Fruit fly (Drosophila melanogaster) whole organism, embryonic: ENCODE results near the gene CG14931.

ENCODE experiments used
- CG10543 ChIP-seq: fragments of 200-800 bp; sonication (Bioruptor generic); optimal IDR thresholded peaks from 3 replicates; lab custom pipeline; 2017; ENCODE audit warnings: missing biosample characterization, mild to moderate bottlenecking, missing genetic modification characterization, moderate library complexity
- CG10565 ChIP-seq: fragments of 200-800 bp; sonication (Bioruptor generic); optimal IDR thresholded peaks from 3 replicates; lab custom pipeline; 2016; ENCODE audit warnings: missing biosample characterization, mild to moderate bottlenecking, missing genetic modification characterization
- CG12071 ChIP-seq: fragments of 200-800 bp; sonication (Bioruptor generic); optimal IDR thresholded peaks from 3 replicates; lab custom pipeline; 2018; ENCODE audit warnings: missing biosample characterization, mild to moderate bottlenecking, missing genetic modification characterization
- CG15514 ChIP-seq: fragments of 200-800 bp; sonication (Bioruptor generic); optimal IDR thresholded peaks from 3 replicates; lab custom pipeline; 2017; ENCODE audit warnings: missing biosample characterization, missing genetic modification characterization, mild to moderate bottlenecking, moderate library complexity, missing genetic modification reagents
- CG17385 ChIP-seq: fragments of 200-800 bp; sonication (Bioruptor generic); optimal IDR thresholded peaks from 3 replicates; lab custom pipeline; 2018; ENCODE audit warnings: missing biosample characterization, mild to moderate bottlenecking, missing genetic modification characterization
- CG2199 ChIP-seq: fragments of 200-800 bp; sonication (Bioruptor generic); IDR thresholded peaks from 3 replicates; pipeline ENCODE4 v1.3.6; 2022; ENCODE audit warnings: missing biosample characterization, missing genetic modification characterization
- CG2712 ChIP-seq: fragments of 200-800 bp; optimal IDR thresholded peaks from 3 replicates; lab custom pipeline; 2019; ENCODE audit warnings: missing biosample characterization, mild to moderate bottlenecking, missing genetic modification characterization, moderate library complexity
- CG31224 ChIP-seq: fragments of 200-800 bp; sonication (Bioruptor generic); IDR thresholded peaks from 2 replicates; pipeline ENCODE4 v1.3.6; 2022; ENCODE audit warnings: missing biosample characterization, missing genetic modification characterization
- CG3281 ChIP-seq: fragments of 200-800 bp; sonication (Bioruptor generic); optimal IDR thresholded peaks from 3 replicates; lab custom pipeline; 2017; ENCODE audit warnings: missing biosample characterization, mild to moderate bottlenecking, missing genetic modification characterization
- CG33213 ChIP-seq: fragments of 200-800 bp; sonication (Bioruptor generic); optimal IDR thresholded peaks from 3 replicates; lab custom pipeline; 2016; ENCODE audit warnings: missing biosample characterization, missing genetic modification characterization
- CG3407 ChIP-seq: fragments of 200-800 bp; sonication (Bioruptor generic); optimal IDR thresholded peaks from 2 replicates; lab custom pipeline; 2018; ENCODE audit warnings: missing biosample characterization, mild to moderate bottlenecking, missing genetic modification characterization
- CG34224 ChIP-seq: fragments of 200-800 bp; sonication (Bioruptor generic); IDR thresholded peaks from 3 replicates; pipeline ENCODE4 v1.3.6; 2022; ENCODE audit warnings: missing biosample characterization, missing genetic modification characterization; ENCODE audit not compliant: partially characterized antibody
- CG3838 ChIP-seq: fragments of 200-800 bp; sonication (Bioruptor generic); optimal IDR thresholded peaks from 3 replicates; lab custom pipeline; 2016; ENCODE audit warnings: missing biosample characterization, missing genetic modification characterization
- CG3847 ChIP-seq: fragments of 200-800 bp; sonication (Bioruptor generic); IDR thresholded peaks from 2 replicates; pipeline ENCODE4 v1.3.6; 2022; ENCODE audit warnings: missing biosample characterization, missing genetic modification characterization
- CG4854 ChIP-seq: fragments of 200-800 bp; sonication (Bioruptor generic); optimal IDR thresholded peaks from 2 replicates; lab custom pipeline; 2016; ENCODE audit warnings: missing biosample characterization, missing genetic modification characterization, inconsistent platforms
- CG5245 ChIP-seq: fragments of 200-800 bp; sonication (Bioruptor generic); optimal IDR thresholded peaks from 3 replicates; lab custom pipeline; 2016; ENCODE audit warnings: missing biosample characterization, missing genetic modification characterization
- CG6272 ChIP-seq: fragments of 200-800 bp; sonication (Bioruptor generic); IDR thresholded peaks from 2 replicates; pipeline ENCODE4 v1.3.6; 2022; ENCODE audit warnings: missing biosample characterization, missing genetic modification characterization
- CG6791 ChIP-seq: fragments of 200-800 bp; sonication (Bioruptor generic); IDR thresholded peaks from 3 replicates; pipeline ENCODE4 v1.3.6; 2022; ENCODE audit warnings: missing biosample characterization, missing genetic modification characterization; ENCODE audit not compliant: partially characterized antibody
- CG7372 ChIP-seq: fragments of 200-800 bp; sonication (Bioruptor generic); IDR thresholded peaks from 2 replicates; pipeline ENCODE4 v1.3.6; 2022; ENCODE audit warnings: missing biosample characterization, missing genetic modification characterization
- CG8388 ChIP-seq: fragments of 200-800 bp; sonication (Bioruptor generic); optimal IDR thresholded peaks from 2 replicates; lab custom pipeline; 2019; ENCODE audit warnings: missing biosample characterization, mild to moderate bottlenecking, missing genetic modification characterization, moderate library complexity
- CG9797 ChIP-seq: fragments of 200-800 bp; sonication (Bioruptor generic); optimal IDR thresholded peaks from 3 replicates; lab custom pipeline; 2018; ENCODE audit warnings: missing biosample characterization, mild to moderate bottlenecking, missing genetic modification characterization
- Dad ChIP-seq: fragments of 200-800 bp; sonication (Bioruptor generic); optimal IDR thresholded peaks from 3 replicates; lab custom pipeline; 2016; ENCODE audit warnings: missing biosample characterization, missing genetic modification characterization
- MESR4 ChIP-seq: fragments of 200-800 bp; sonication (Bioruptor generic); optimal IDR thresholded peaks from 2 replicates; lab custom pipeline; 2018; ENCODE audit warnings: missing biosample characterization, mild to moderate bottlenecking, missing genetic modification characterization, moderate library complexity
- MTF-1 ChIP-seq: fragments of 200-800 bp; sonication (Bioruptor generic); optimal IDR thresholded peaks from 2 replicates; lab custom pipeline; 2018; ENCODE audit warnings: missing biosample characterization, mild to moderate bottlenecking, missing genetic modification characterization, borderline replicate concordance
- Rx ChIP-seq: fragments of 200-800 bp; sonication (Bioruptor generic); IDR thresholded peaks from 2 replicates; pipeline ENCODE4 v1.3.6; 2022; ENCODE audit warnings: missing biosample characterization, missing genetic modification characterization
- Sox102F ChIP-seq: fragments of 200-800 bp; sonication (Bioruptor generic); optimal IDR thresholded peaks from 2 replicates; lab custom pipeline; 2018; ENCODE audit warnings: missing biosample characterization, mild to moderate bottlenecking, missing genetic modification characterization, moderate library complexity
- Vsx1 ChIP-seq: fragments of 200-800 bp; sonication (Bioruptor generic); optimal IDR thresholded peaks from 2 replicates; lab custom pipeline; 2017; ENCODE audit warnings: missing biosample characterization, mild to moderate bottlenecking, missing genetic modification characterization, missing genetic modification reagents
- Xrp1 ChIP-seq: fragments of 200-800 bp; sonication (Bioruptor generic); IDR thresholded peaks from 2 replicates; pipeline ENCODE4 v1.3.6; 2022; ENCODE audit warnings: missing biosample characterization, missing genetic modification characterization
- az2 ChIP-seq: fragments of 200-800 bp; sonication (Bioruptor generic); optimal IDR thresholded peaks from 3 replicates; lab custom pipeline; 2016; ENCODE audit warnings: missing biosample characterization, missing genetic modification characterization
- caup ChIP-seq: fragments of 200-800 bp; sonication (Bioruptor generic); optimal IDR thresholded peaks from 3 replicates; lab custom pipeline; 2017; ENCODE audit warnings: missing biosample characterization, mild to moderate bottlenecking, missing genetic modification characterization, moderate library complexity; ENCODE audit not compliant: severe bottlenecking
- chm ChIP-seq: fragments of 200-800 bp; sonication (Bioruptor generic); IDR thresholded peaks from 2 replicates; pipeline ENCODE4 v1.3.6; 2022; ENCODE audit warnings: missing biosample characterization, missing genetic modification characterization
- cwo ChIP-seq: fragments of 200-800 bp; sonication (Bioruptor generic); optimal IDR thresholded peaks from 3 replicates; lab custom pipeline; 2017; ENCODE audit warnings: missing biosample characterization, missing genetic modification characterization, mild to moderate bottlenecking, moderate library complexity, missing genetic modification reagents
- dan ChIP-seq: fragments of 200-800 bp; sonication (Bioruptor generic); IDR thresholded peaks from 2 replicates; pipeline ENCODE4 v1.3.6; 2022; ENCODE audit warnings: missing biosample characterization, missing genetic modification characterization
- disco-r ChIP-seq: fragments of 200-800 bp; sonication (Bioruptor generic); optimal IDR thresholded peaks from 2 replicates; lab custom pipeline; 2016; ENCODE audit warnings: missing biosample characterization, missing genetic modification characterization
- dpn ChIP-seq, 2 experiments: fragments of 200-800 bp; sonication (Bioruptor generic); optimal IDR thresholded peaks; 3 replicates each; lab custom pipeline; 2016; ENCODE audit warnings: missing biosample characterization in 2 of 2, missing genetic modification characterization in 2 of 2
- fd96Cb ChIP-seq: fragments of 200-800 bp; sonication (Bioruptor generic); optimal IDR thresholded peaks from 2 replicates; lab custom pipeline; 2018; ENCODE audit warnings: missing biosample characterization, mild to moderate bottlenecking, missing genetic modification characterization, moderate library complexity
- kay ChIP-seq: fragments of 200-800 bp; sonication (Bioruptor generic); optimal IDR thresholded peaks from 2 replicates; lab custom pipeline; 2016; ENCODE audit warnings: missing biosample characterization, missing genetic modification characterization
- knrl ChIP-seq: fragments of 200-800 bp; sonication (Bioruptor generic); IDR thresholded peaks from 3 replicates; pipeline ENCODE4 v1.3.6; 2022; ENCODE audit warnings: missing biosample characterization, missing genetic modification characterization; ENCODE audit not compliant: partially characterized antibody
- lov ChIP-seq, 2 experiments: fragments of 200-800 bp in 1 of 2; fragments of >200 bp in 1 of 2; sonication (Bioruptor generic) in 1 of 2; IDR thresholded peaks in 1 of 2; optimal IDR thresholded peaks in 1 of 2; 2 replicates in 1 of 2; 3 replicates in 1 of 2; pipeline versions ENCODE4 v1.3.6 to Lab custom; 2017 to 2022; ENCODE audit warnings: missing biosample characterization in 1 of 2, missing genetic modification characterization in 1 of 2
- luna ChIP-seq: fragments of 200-800 bp; sonication (Bioruptor generic); optimal IDR thresholded peaks from 2 replicates; lab custom pipeline; 2016; ENCODE audit warnings: missing biosample characterization, missing genetic modification characterization
- nerfin-1 ChIP-seq: fragments of 200-800 bp; sonication (Bioruptor generic); optimal IDR thresholded peaks from 3 replicates; lab custom pipeline; 2019; ENCODE audit warnings: missing biosample characterization, mild to moderate bottlenecking, missing genetic modification characterization, moderate library complexity
- pan ChIP-seq, 4 experiments: fragments of >200 bp in 3 of 4; fragments of 200-800 bp in 1 of 4; sonication (Bioruptor generic) in 1 of 4; optimal IDR thresholded peaks in 3 of 4; IDR thresholded peaks in 1 of 4; 2 replicates each; pipeline versions ENCODE4 v1.3.6 to Lab custom; 2017 to 2022; ENCODE audit warnings: missing biosample characterization in 2 of 4, missing genetic modification characterization in 2 of 4, mixed read lengths in 1 of 4
- repo ChIP-seq: fragments of 200-800 bp; sonication (Bioruptor generic); optimal IDR thresholded peaks from 2 replicates; lab custom pipeline; 2016; ENCODE audit warnings: missing biosample characterization, missing genetic modification characterization
- schlank ChIP-seq: fragments of 200-800 bp; sonication (Bioruptor generic); optimal IDR thresholded peaks from 2 replicates; lab custom pipeline; 2018; ENCODE audit warnings: missing biosample characterization, mild to moderate bottlenecking, missing genetic modification characterization
- sisA ChIP-seq: fragments of 200-800 bp; sonication (Bioruptor generic); IDR thresholded peaks from 2 replicates; pipeline ENCODE4 v1.3.6; 2022; ENCODE audit warnings: missing biosample characterization, missing genetic modification characterization
- sug ChIP-seq: fragments of 200-800 bp; optimal IDR thresholded peaks from 2 replicates; lab custom pipeline; 2019; ENCODE audit warnings: missing biosample characterization, mild to moderate bottlenecking, missing genetic modification characterization, moderate library complexity
- unpg ChIP-seq: fragments of 200-800 bp; sonication (Bioruptor generic); optimal IDR thresholded peaks from 3 replicates; lab custom pipeline; 2018; ENCODE audit warnings: missing biosample characterization, mild to moderate bottlenecking, missing genetic modification characterization, moderate library complexity
- usp ChIP-seq: fragments of >200 bp; optimal IDR thresholded peaks from 2 replicates; lab custom pipeline; 2017; ENCODE audit warnings: missing biosample characterization, missing genetic modification characterization
- zfh2 ChIP-seq: fragments of 200-800 bp; sonication (Bioruptor generic); optimal IDR thresholded peaks from 2 replicates; lab custom pipeline; 2016; ENCODE audit warnings: missing biosample characterization, missing genetic modification characterization

CG14931 gene

DNA sequence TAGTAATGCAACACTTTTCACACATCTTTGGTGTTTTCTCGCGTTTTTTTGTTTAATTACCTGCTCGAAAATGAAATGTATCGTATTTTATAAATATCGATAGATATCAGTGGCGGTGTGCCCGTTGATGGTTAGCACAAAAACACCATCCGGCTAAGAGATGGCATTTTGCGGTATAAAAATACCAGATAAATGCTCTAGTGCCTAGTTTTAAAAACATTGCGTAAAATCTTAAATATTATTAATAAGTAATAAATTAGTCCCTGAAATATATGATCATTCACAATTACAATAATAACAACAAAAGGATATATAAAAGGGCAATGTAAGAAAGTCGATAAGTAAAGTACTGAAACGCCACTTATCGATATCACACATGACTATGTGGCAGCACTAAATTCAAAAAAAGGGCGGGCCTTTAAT, 25.5 kb downstream of the CG14931 start, which contains the start of gene CycY (continued):
- 0 out of 3 replicates have a peak, but pooled peaks have one; percentile 39 for TF ChIP-seq CG6791 (GFP tag; lab: Robert Waterston, UW)
- no peak for TF ChIP-seq MTF-1 (GFP tag; lab: Kevin White, UChicago)
- TF ChIP-seq az2, result no peak
- no peak for TF ChIP-seq pan (optimal IDR thresholded peaks at IDR 0.05; lab: Kevin White, UChicago)
- TF ChIP-seq pan (GFP tag; optimal IDR thresholded peaks at IDR 0.05 in 1 of 2, IDR thresholded peaks at IDR 0.05 in 1 of 2), result no peak
- no peak for TF ChIP-seq CG31224 (GFP tag; lab: Robert Waterston, UW)
- TF ChIP-seq CG34224, result peak; percentile 74; the same call in 2 of the 3 replicates
- TF ChIP-seq nerfin-1 (tag; lab: Kevin White, UChicago), result peak; percentile 27
- peak; percentile 26 for TF ChIP-seq Sox102F (GFP tag; lab: Kevin White, UChicago)
- no peak for TF ChIP-seq fd96Cb (tag; lab: Kevin White, UChicago)
- TF ChIP-seq unpg, result peak; percentile 8
- TF ChIP-seq CG8388, result no peak
- peak; percentile 65 for TF ChIP-seq knrl (GFP tag; lab: Robert Waterston, UW)
- TF ChIP-seq kay (GFP tag; lab: Kevin White, UChicago), result no peak
- no peak for TF ChIP-seq repo (GFP tag; lab: Kevin White, UChicago)
- no peak for TF ChIP-seq CG3847 (GFP tag; lab: Robert Waterston, UW)
- TF ChIP-seq CG3838, result no peak
- TF ChIP-seq Rx (GFP tag; lab: Robert Waterston, UW), result no peak
- TF ChIP-seq CG2712 (tag; lab: Kevin White, UChicago), result peak; percentile 67
- 0 out of 2 replicates have a peak, but pooled peaks have one; percentile 5 for TF ChIP-seq Xrp1 (GFP tag; lab: Robert Waterston, UW)
- peak; percentile 39 for TF ChIP-seq CG15514 (GFP tag; lab: Kevin White, UChicago)
- peak; percentile 6 for TF ChIP-seq CG5245 (GFP tag; lab: Kevin White, UChicago)
- TF ChIP-seq CG7372 (GFP tag; lab: Robert Waterston, UW), result no peak
- no peak for TF ChIP-seq CG10543 (GFP tag; lab: Kevin White, UChicago)
- peak; percentile 5 for TF ChIP-seq Vsx1 (GFP tag; lab: Kevin White, UChicago)
- TF ChIP-seq CG2199, result no peak
- TF ChIP-seq cwo, result no peak
- no peak for TF ChIP-seq CG17385 (GFP tag; lab: Kevin White, UChicago)
- no peak for TF ChIP-seq CG33213 (GFP tag; lab: Kevin White, UChicago)
- no peak for TF ChIP-seq lov (optimal IDR thresholded peaks at IDR 0.05; lab: Kevin White, UChicago)
- TF ChIP-seq lov (GFP tag; IDR thresholded peaks at IDR 0.05; lab: Robert Waterston, UW), result no peak
- TF ChIP-seq disco-r (GFP tag; lab: Kevin White, UChicago), result no peak
- TF ChIP-seq CG6272 (GFP tag; lab: Robert Waterston, UW), result no peak
- TF ChIP-seq CG10565 (GFP tag; lab: Kevin White, UChicago), result no peak
- TF ChIP-seq schlank (tag; lab: Kevin White, UChicago), result no peak
- no peak for TF ChIP-seq CG3407 (GFP tag; lab: Kevin White, UChicago)
- TF ChIP-seq CG3281 (GFP tag; lab: Kevin White, UChicago), result no peak
- no peak for TF ChIP-seq luna (GFP tag; lab: Kevin White, UChicago)
- TF ChIP-seq sug (tag; lab: Kevin White, UChicago), result no peak
- peak in 1 of 2 experiments; percentile 10 for TF ChIP-seq dpn (GFP tag; optimal IDR thresholded peaks at IDR 0.05; lab: Kevin White, UChicago)
- no peak for TF ChIP-seq CG12071 (GFP tag; lab: Kevin White, UChicago)
- peak; percentile 88 for TF ChIP-seq CG9797 (GFP tag; lab: Kevin White, UChicago)
- TF ChIP-seq zfh2, result no peak
- TF ChIP-seq Dad (GFP tag; lab: Kevin White, UChicago), result no peak
- TF ChIP-seq dan (GFP tag; lab: Robert Waterston, UW), result no peak
- TF ChIP-seq chm (GFP tag; lab: Robert Waterston, UW), result no peak
- no peak for TF ChIP-seq MESR4 (GFP tag; lab: Kevin White, UChicago)
- no peak for TF ChIP-seq CG4854 (GFP tag; lab: Kevin White, UChicago)
- no peak for TF ChIP-seq caup (GFP tag; lab: Kevin White, UChicago)
- no peak for TF ChIP-seq usp
- no peak for TF ChIP-seq sisA
